Worm (Caenorhabditis elegans): ENCODE data around the gene cTel55X.1.

DNA sequence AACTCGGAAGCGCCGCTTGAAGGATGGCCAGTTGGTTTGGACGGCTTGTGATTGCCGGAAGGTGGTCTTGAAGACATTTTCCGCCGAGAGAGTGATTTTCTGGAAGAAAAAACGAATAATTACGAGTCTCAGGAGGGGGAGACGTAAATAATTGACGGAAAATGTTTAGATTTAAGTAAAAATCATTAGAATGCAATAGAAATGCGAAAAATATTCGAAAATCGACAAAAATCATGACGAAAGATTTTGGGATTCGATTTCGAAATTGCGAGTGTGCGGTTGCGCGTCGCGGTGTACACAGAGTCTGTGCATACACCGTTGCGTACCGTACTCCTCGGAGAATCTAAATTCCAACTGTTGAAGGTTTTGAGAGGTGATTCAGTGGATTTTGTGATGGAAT is 3.2 kb upstream of the cTel55X.1 start, which contains the start of gene H11L12.1:
- TF ChIP-seq unc-39 (tag; optimal IDR thresholded peaks at IDR 0.05) (no peak), ama-1 (optimal IDR thresholded peaks at IDR 0.05) (no peak), elt-3 (tag; optimal IDR thresholded peaks at IDR 0.05) (no peak)
